Fruit fly (Drosophila melanogaster): Measurements from ENCODE around the gene CG5412.
A peak's percentile ranks its signal among the peaks of the same experiment; 100 is the strongest.

The CG5412 gene

dm6 chr3R:20621805-20622286 is 45.0 kb downstream of the CG5412 start, which contains the start of gene H (continued):
- no peak for TF ChIP-seq CG30431 (GFP tag; optimal IDR thresholded peaks at IDR 0.05)
- TF ChIP-seq p53 (GFP tag; optimal IDR thresholded peaks at IDR 0.05) = no peak
- no peak for TF ChIP-seq CG8388 (GFP tag; optimal IDR thresholded peaks at IDR 0.05)
- no peak for TF ChIP-seq da (GFP tag; optimal IDR thresholded peaks at IDR 0.05)
- no peak for TF ChIP-seq aop (GFP tag; IDR thresholded peaks at IDR 0.05)
- no peak for TF ChIP-seq lab (GFP tag; optimal IDR thresholded peaks at IDR 0.05)
- no peak for TF ChIP-seq CG17385 (GFP tag; optimal IDR thresholded peaks at IDR 0.05)
- peak; percentile 95 for TF ChIP-seq CG7357 (GFP tag; IDR thresholded peaks at IDR 0.05)
- no peak for TF ChIP-seq Lhr (GFP tag; optimal IDR thresholded peaks at IDR 0.05)
- TF ChIP-seq CG3065 (GFP tag; optimal IDR thresholded peaks at IDR 0.05) = no peak
- TF ChIP-seq lov (optimal IDR thresholded peaks at IDR 0.05) = no peak
- TF ChIP-seq lov (GFP tag; IDR thresholded peaks at IDR 0.05) = no peak
- peak; percentile 61 for TF ChIP-seq YL-1 (GFP tag; optimal IDR thresholded peaks at IDR 0.05)
- no peak for TF ChIP-seq jing (GFP tag; optimal IDR thresholded peaks at IDR 0.05)
- TF ChIP-seq Hmx (GFP tag; optimal IDR thresholded peaks at IDR 0.05) = no peak
- TF ChIP-seq Myb (GFP tag; optimal IDR thresholded peaks at IDR 0.05) = peak; percentile 83
- no peak for TF ChIP-seq D19B (GFP tag; optimal IDR thresholded peaks at IDR 0.05)
- TF ChIP-seq TFAM (GFP tag; optimal IDR thresholded peaks at IDR 0.05) = no peak
- TF ChIP-seq Med (GFP tag) = peak; percentile 83
- TF ChIP-seq CG18764 (GFP tag; optimal IDR thresholded peaks at IDR 0.05) = no peak
- no peak for TF ChIP-seq en (GFP tag; optimal IDR thresholded peaks at IDR 0.05)
- TF ChIP-seq CG2678 (tag; optimal IDR thresholded peaks at IDR 0.05) = no peak
- TF ChIP-seq BtbVII (GFP tag; optimal IDR thresholded peaks at IDR 0.05) = no peak
- no peak for TF ChIP-seq Kr (GFP tag; optimal IDR thresholded peaks at IDR 0.05)
- no peak for TF ChIP-seq kay (GFP tag; optimal IDR thresholded peaks at IDR 0.05)
- TF ChIP-seq jumu (GFP tag; optimal IDR thresholded peaks at IDR 0.05) = no peak
- TF ChIP-seq pzg (GFP tag; optimal IDR thresholded peaks at IDR 0.05) = peak; percentile 87
- no peak for TF ChIP-seq CG1602 (GFP tag; optimal IDR thresholded peaks at IDR 0.05)
- no peak for TF ChIP-seq CG6854 (GFP tag; optimal IDR thresholded peaks at IDR 0.05)
- no peak for TF ChIP-seq Rx (GFP tag; IDR thresholded peaks at IDR 0.05)
- TF ChIP-seq ssp (GFP tag; IDR thresholded peaks at IDR 0.05) = peak; percentile 97
- TF ChIP-seq CG6175 (GFP tag; IDR thresholded peaks at IDR 0.05) = no peak
- no peak for TF ChIP-seq CG1832 (GFP tag; optimal IDR thresholded peaks at IDR 0.05)
- TF ChIP-seq klu (GFP tag; IDR thresholded peaks at IDR 0.05) = no peak
- TF ChIP-seq CG4404 (GFP tag; IDR thresholded peaks at IDR 0.05) = no peak
- no peak for TF ChIP-seq gro (GFP tag; optimal IDR thresholded peaks at IDR 0.05)
- TF ChIP-seq CG7271 (tag; optimal IDR thresholded peaks at IDR 0.05) = no peak
- TF ChIP-seq ems (GFP tag; optimal IDR thresholded peaks at IDR 0.05) = no peak
- TF ChIP-seq CG3407 (GFP tag; optimal IDR thresholded peaks at IDR 0.05) = no peak
- no peak for TF ChIP-seq sc (optimal IDR thresholded peaks at IDR 0.05)
- TF ChIP-seq sc (GFP tag; optimal IDR thresholded peaks at IDR 0.05) = no peak
- no peak for TF ChIP-seq Sry-β (GFP tag; optimal IDR thresholded peaks at IDR 0.05)
- no peak for TF ChIP-seq CoRest (tag; optimal IDR thresholded peaks at IDR 0.05)
- TF ChIP-seq stwl (tag; optimal IDR thresholded peaks at IDR 0.05) = peak; percentile 78
- no peak for TF ChIP-seq CG11695 (GFP tag; IDR thresholded peaks at IDR 0.05)
- TF ChIP-seq NC2β (GFP tag; optimal IDR thresholded peaks at IDR 0.05) = no peak
- TF ChIP-seq Sox102F (GFP tag; optimal IDR thresholded peaks at IDR 0.05) = no peak
- no peak for TF ChIP-seq rib (GFP tag; IDR thresholded peaks at IDR 0.05)
- no peak for TF ChIP-seq Doc3 (GFP tag; IDR thresholded peaks at IDR 0.05; ENCODE audit: partially characterized antibody)
- no peak for TF ChIP-seq MTF-1 (GFP tag; optimal IDR thresholded peaks at IDR 0.05; ENCODE audit: borderline replicate concordance)
- peak; percentile 81 for TF ChIP-seq CG1024 (GFP tag; IDR thresholded peaks at IDR 0.05)
- TF ChIP-seq Atf-2 (GFP tag; optimal IDR thresholded peaks at IDR 0.05) = no peak
- TF ChIP-seq CG18011 (GFP tag; optimal IDR thresholded peaks at IDR 0.05) = no peak

Measured in whole organism, embryonic.